Fruit fly (Drosophila melanogaster): ENCODE data around the gene CG15747.

CG15747 gene

dm6 chrX:13384583-13385342, 46.6 kb downstream of the CG15747 start, which contains the start of the genes Rbp1-like and Tim9a:
Gene Rbp1-like, minus strand, starts transcription at chrX:13384877.
Gene Tim9a, plus strand, starts transcription at chrX:13385210.
- no peak for TF ChIP-seq eyg (GFP tag; optimal IDR thresholded peaks at IDR 0.05)
- peak; percentile 39 for TF ChIP-seq CG9797 (GFP tag; optimal IDR thresholded peaks at IDR 0.05)
- no peak for TF ChIP-seq CG14050 (GFP tag; IDR thresholded peaks at IDR 0.05)
- no peak for TF ChIP-seq wek (GFP tag; optimal IDR thresholded peaks at IDR 0.05)
- TF ChIP-seq Ets65A (GFP tag), result peak; percentile 41
- peak; percentile 61 for TF ChIP-seq amos (GFP tag; IDR thresholded peaks at IDR 0.05; ENCODE audit: partially characterized antibody)
- no peak for TF ChIP-seq Lpt (GFP tag; optimal IDR thresholded peaks at IDR 0.05)
- peak; percentile 30 for TF ChIP-seq CG3281 (GFP tag; optimal IDR thresholded peaks at IDR 0.05)
- no peak for TF ChIP-seq pfk (GFP tag; optimal IDR thresholded peaks at IDR 0.05)
- TF ChIP-seq Hr78 (GFP tag; optimal IDR thresholded peaks at IDR 0.05), result no peak
- no peak for TF ChIP-seq ac (GFP tag; optimal IDR thresholded peaks at IDR 0.05)
- TF ChIP-seq CG17568 (GFP tag; optimal IDR thresholded peaks at IDR 0.05), result no peak
- TF ChIP-seq CG9215 (GFP tag; IDR thresholded peaks at IDR 0.05), result 0 out of 2 replicates have a peak, but pooled peaks have one; percentile 13
- TF ChIP-seq CG8924 (tag; optimal IDR thresholded peaks at IDR 0.05), result peak; percentile 46
- TF ChIP-seq CG10321 (GFP tag; IDR thresholded peaks at IDR 0.05), result no peak
- TF ChIP-seq Dfd (GFP tag; optimal IDR thresholded peaks at IDR 0.05), result no peak
- no peak for TF ChIP-seq Dip2 (GFP tag; IDR thresholded peaks at IDR 0.05)
- TF ChIP-seq E2f2 (GFP tag; IDR thresholded peaks at IDR 0.05), result peak; percentile 57
- peak; percentile 15 for TF ChIP-seq Mad (GFP tag; optimal IDR thresholded peaks at IDR 0.05)
- TF ChIP-seq CG6683 (GFP tag; optimal IDR thresholded peaks at IDR 0.05), result no peak
- TF ChIP-seq CG2120 (GFP tag; optimal IDR thresholded peaks at IDR 0.05), result peak; percentile 46
- TF ChIP-seq Sox100B (GFP tag; optimal IDR thresholded peaks at IDR 0.05), result peak; percentile 38
- TF ChIP-seq Doc3 (GFP tag; IDR thresholded peaks at IDR 0.05; ENCODE audit: partially characterized antibody), result peak; percentile 71
- TF ChIP-seq lilli (GFP tag; optimal IDR thresholded peaks at IDR 0.05), result peak; percentile 11
- no peak for TF ChIP-seq CG7372 (GFP tag; IDR thresholded peaks at IDR 0.05)
- no peak for TF ChIP-seq chn (GFP tag; optimal IDR thresholded peaks at IDR 0.05)
- TF ChIP-seq luna (GFP tag; optimal IDR thresholded peaks at IDR 0.05), result no peak
- TF ChIP-seq HHEX (GFP tag; optimal IDR thresholded peaks at IDR 0.05), result no peak
- peak; percentile 41 for TF ChIP-seq CG13775 (GFP tag; optimal IDR thresholded peaks at IDR 0.05)
- TF ChIP-seq sisA (GFP tag; IDR thresholded peaks at IDR 0.05), result no peak
- no peak for TF ChIP-seq sr (GFP tag; IDR thresholded peaks at IDR 0.05)
- TF ChIP-seq Vsx1 (GFP tag; optimal IDR thresholded peaks at IDR 0.05), result peak; percentile 22
- TF ChIP-seq inv (GFP tag; IDR thresholded peaks at IDR 0.05; ENCODE audit: partially characterized antibody), result peak; percentile 76
- TF ChIP-seq hbn (GFP tag; IDR thresholded peaks at IDR 0.05; ENCODE audit: partially characterized antibody), result peak; percentile 60
- TF ChIP-seq ato (GFP tag; IDR thresholded peaks at IDR 0.05; ENCODE audit: partially characterized antibody), result peak; percentile 10; the same call in 1 of the 2 replicates
- peak; percentile 41 for TF ChIP-seq CG7556 (GFP tag; optimal IDR thresholded peaks at IDR 0.05)
- TF ChIP-seq bcd (GFP tag; optimal IDR thresholded peaks at IDR 0.05), result peak; percentile 35
- TF ChIP-seq CG10979 (tag; optimal IDR thresholded peaks at IDR 0.05), result peak; percentile 15
- peak; percentile 56 for TF ChIP-seq CoRest (tag; optimal IDR thresholded peaks at IDR 0.05)
- no peak for TF ChIP-seq CG5245 (GFP tag; optimal IDR thresholded peaks at IDR 0.05)
- peak; percentile 16 for TF ChIP-seq CG1602 (GFP tag; optimal IDR thresholded peaks at IDR 0.05)
- peak; percentile 7 for TF ChIP-seq CG10654 (GFP tag; optimal IDR thresholded peaks at IDR 0.05)
- peak; percentile 34 for TF ChIP-seq Tbp (GFP tag; optimal IDR thresholded peaks at IDR 0.05)
- no peak for TF ChIP-seq Six4 (GFP tag; optimal IDR thresholded peaks at IDR 0.05)
- no peak for TF ChIP-seq CG7745 (tag; optimal IDR thresholded peaks at IDR 0.05)
- TF ChIP-seq ara (GFP tag; IDR thresholded peaks at IDR 0.05), result no peak
- TF ChIP-seq pros (GFP tag; optimal IDR thresholded peaks at IDR 0.05), result no peak
- no peak for TF ChIP-seq Hey (tag; optimal IDR thresholded peaks at IDR 0.05)
- TF ChIP-seq D19B (GFP tag; optimal IDR thresholded peaks at IDR 0.05), result no peak
